Worm (Caenorhabditis elegans): ENCODE results near the gene Y57A10A.13.

- no peak for TF ChIP-seq tra-4 (tag; optimal IDR thresholded peaks at IDR 0.05)
- no peak for TF ChIP-seq ama-1 (optimal IDR thresholded peaks at IDR 0.05)
- TF ChIP-seq tbx-11 (GFP tag; IDR thresholded peaks at IDR 0.05), result 0 out of 2 replicates have a peak, but pooled peaks have one; percentile 21
- no peak for TF ChIP-seq aly-1 (tag; optimal IDR thresholded peaks at IDR 0.05)
- no peak for TF ChIP-seq hmbx-1 (tag; optimal IDR thresholded peaks at IDR 0.05)
- no peak for TF ChIP-seq hmg-4 (GFP tag; optimal IDR thresholded peaks at IDR 0.05)
- no peak for TF ChIP-seq F13C5.2 (tag; optimal IDR thresholded peaks at IDR 0.05)
- TF ChIP-seq pes-1 (GFP tag; IDR thresholded peaks at IDR 0.05), result no peak
- no peak for TF ChIP-seq flt-1 (GFP tag; IDR thresholded peaks at IDR 0.05)
- TF ChIP-seq ets-7 (tag; optimal IDR thresholded peaks at IDR 0.05), result no peak
Observed at ce11 chrII:12175398-12175797, 9.3 kb downstream of the Y57A10A.13 start.
